Worm (Caenorhabditis elegans) whole organism, early embryonic: ENCODE data around the gene snap-1.

Experiments used
- aly-1 ChIP-seq: sonication (generic microtip); optimal IDR thresholded peaks from 2 replicates; lab custom pipeline; 2016; ENCODE audit warnings: missing genetic modification characterization, missing compliant biosample characterization
- ama-1 ChIP-seq: fragments of 150-350 bp; optimal IDR thresholded peaks from 2 replicates; lab custom pipeline; 2014
- hmg-4 ChIP-seq: fragments of 200-800 bp; sonication (Bioruptor generic); optimal IDR thresholded peaks from 2 replicates; lab custom pipeline; 2018; ENCODE audit warnings: mild to moderate bottlenecking, missing genetic modification characterization, missing compliant biosample characterization
- tbx-37 ChIP-seq: fragments of 200-800 bp; sonication (Bioruptor generic); conservative IDR thresholded peaks from 2 replicates; pipeline ENCODE4 v1.3.6; 2022; ENCODE audit warnings: missing genetic modification reagents, missing genetic modification characterization, missing compliant biosample characterization

ce11 chrV:8081579-8081978, 48.8 kb upstream of the snap-1 start, which contains the start of gene str-131:
- TF ChIP-seq tbx-37 (GFP tag; lab: Robert Waterston, UW) (no peak), hmg-4 (no peak), aly-1 (tag; lab: Kevin White, UChicago) (no peak), ama-1 (lab: Kevin White, UChicago) (no peak)
